Worm (Caenorhabditis elegans): ENCODE measurements around the gene irld-6.

irld-6 gene

DNA sequence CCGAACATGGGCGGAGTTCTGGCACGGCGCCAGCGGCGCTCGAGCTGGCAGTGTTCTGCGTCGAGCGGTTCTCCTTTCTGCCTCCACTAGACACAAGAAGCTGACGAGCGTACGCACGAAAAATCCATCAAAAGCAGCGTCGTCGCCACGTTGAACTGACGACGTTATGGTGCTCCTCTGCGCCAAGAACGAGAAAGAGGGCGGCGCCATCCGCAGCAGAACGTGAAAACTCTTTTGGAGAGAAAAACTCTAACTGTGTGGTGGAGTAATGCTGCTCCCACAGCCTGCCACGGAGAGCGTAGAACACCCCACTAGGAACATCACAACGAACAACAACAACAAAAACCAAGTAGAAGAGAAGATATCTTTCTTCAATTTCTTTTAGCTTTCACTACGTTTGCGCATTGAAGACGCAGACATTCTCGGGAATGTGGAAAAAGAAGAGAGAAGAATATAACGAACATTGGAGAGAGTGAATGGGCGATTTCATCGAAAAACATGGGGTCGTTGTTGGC is 34.6 kb downstream of the irld-6 start:
- TF ChIP-seq scrt-1 (GFP tag; IDR thresholded peaks at IDR 0.05) (0 out of 2 replicates have a peak, but pooled peaks have one; percentile 36), aly-1 (tag; optimal IDR thresholded peaks at IDR 0.05) (no peak)

DNA sequence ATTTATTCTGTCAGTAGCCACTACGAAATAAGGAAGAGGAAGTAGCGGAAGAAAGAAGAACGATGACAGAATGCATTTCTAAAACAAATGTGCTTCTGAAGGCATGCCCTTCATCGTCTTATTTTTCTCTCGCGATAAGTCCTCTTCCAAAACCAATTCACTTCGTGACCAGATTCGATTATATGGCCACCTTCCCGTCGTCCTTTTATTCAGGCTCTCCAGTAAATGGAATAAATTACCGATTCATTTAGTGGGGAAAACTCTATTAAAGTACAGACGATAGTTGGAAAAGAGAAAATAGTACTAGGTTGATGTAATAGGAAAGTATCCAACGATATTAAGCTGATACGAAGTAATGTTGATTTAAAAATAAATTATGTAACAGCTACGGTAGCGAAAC is 35.3 kb downstream of the irld-6 start:
- TF ChIP-seq ceh-13 (GFP tag; optimal IDR thresholded peaks at IDR 0.05) (no peak), ama-1 (optimal IDR thresholded peaks at IDR 0.05) (no peak)

DNA sequence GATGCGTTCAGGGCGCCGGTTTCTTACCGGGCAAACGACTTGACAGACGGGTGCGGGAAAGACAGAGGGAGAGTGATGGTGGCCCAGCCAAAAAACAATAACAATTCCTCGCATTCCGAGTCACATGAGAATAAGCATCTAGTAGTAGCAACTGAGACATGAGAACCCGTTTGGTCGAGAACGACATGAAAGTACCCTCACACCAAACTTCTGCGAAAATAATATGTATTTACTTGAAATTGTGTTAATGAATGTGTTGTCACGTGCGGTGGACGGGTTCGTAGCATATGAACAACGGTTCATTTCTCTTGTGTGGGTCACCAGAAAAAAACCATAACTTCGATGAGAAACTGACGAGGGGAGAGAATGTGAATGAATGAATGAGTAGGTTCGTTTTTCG is 35.7 kb downstream of the irld-6 start:
- no peak for TF ChIP-seq ets-7 (tag; optimal IDR thresholded peaks at IDR 0.05)
- no peak for TF ChIP-seq ama-1 (optimal IDR thresholded peaks at IDR 0.05)
- no peak for TF ChIP-seq pes-1 (GFP tag; IDR thresholded peaks at IDR 0.05)
- TF ChIP-seq ceh-36 (tag; optimal IDR thresholded peaks at IDR 0.05), result no peak
- no peak for TF ChIP-seq tra-4 (tag; optimal IDR thresholded peaks at IDR 0.05)

DNA sequence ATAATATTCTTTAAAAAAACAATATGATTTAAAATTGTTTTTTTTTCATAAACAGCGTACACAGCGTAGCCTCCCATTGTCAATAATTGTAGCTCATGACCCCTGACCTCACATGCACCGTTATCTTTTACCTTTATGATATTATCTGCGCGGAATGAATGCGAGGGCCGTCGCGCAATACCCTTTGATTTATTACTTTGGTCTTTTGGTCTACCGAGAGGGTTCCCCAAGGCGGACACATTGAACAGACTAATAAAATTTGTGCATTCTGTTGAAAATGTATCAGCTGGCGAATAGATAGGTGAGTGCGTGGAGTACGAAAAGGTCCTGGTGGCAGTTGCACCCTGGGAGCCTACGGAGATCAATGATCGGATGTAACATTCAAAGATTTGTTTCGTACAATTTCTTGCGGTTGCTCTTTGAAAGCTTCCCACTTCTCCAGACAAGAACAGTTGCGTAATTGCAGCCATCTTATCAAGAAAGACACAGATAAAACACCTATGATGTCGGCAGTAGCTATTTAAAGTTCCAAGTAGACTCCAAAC is 36.2 kb downstream of the irld-6 start:
- TF ChIP-seq aly-1 (tag; optimal IDR thresholded peaks at IDR 0.05) (no peak), B0310.2 (tag; optimal IDR thresholded peaks at IDR 0.05) (no peak), ceh-13 (GFP tag; optimal IDR thresholded peaks at IDR 0.05) (no peak), tra-4 (tag; optimal IDR thresholded peaks at IDR 0.05) (no peak), sea-1 (GFP tag; conservative IDR thresholded peaks at IDR 0.05) (no peak), hmbx-1 (tag; optimal IDR thresholded peaks at IDR 0.05) (no peak), ama-1 (optimal IDR thresholded peaks at IDR 0.05) (no peak), hnd-1 (tag; optimal IDR thresholded peaks at IDR 0.05) (no peak), scrt-1 (GFP tag; IDR thresholded peaks at IDR 0.05) (no peak), flt-1 (GFP tag; IDR thresholded peaks at IDR 0.05) (no peak), tbx-11 (GFP tag; IDR thresholded peaks at IDR 0.05) (no peak), hmg-4 (GFP tag; optimal IDR thresholded peaks at IDR 0.05) (no peak), pes-1 (GFP tag; IDR thresholded peaks at IDR 0.05) (no peak), ceh-36 (tag; optimal IDR thresholded peaks at IDR 0.05) (no peak)

DNA sequence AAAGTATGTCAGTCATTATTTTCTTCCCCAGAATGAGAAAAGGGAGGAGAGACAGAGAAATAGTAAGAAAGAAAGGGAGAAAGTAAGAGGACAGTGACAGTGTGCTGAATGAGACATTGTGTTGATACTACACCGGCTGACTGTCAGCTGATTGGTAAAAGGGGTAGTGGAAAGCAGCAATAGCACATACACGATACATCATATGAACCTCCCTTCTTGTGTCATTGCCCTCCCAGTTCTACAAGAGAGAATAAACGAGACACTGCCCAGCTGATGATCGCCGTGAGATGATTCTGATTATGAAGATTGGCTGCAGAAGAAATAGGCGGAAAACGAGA is 36.8 kb downstream of the irld-6 start:
- TF ChIP-seq tbx-11 (GFP tag; IDR thresholded peaks at IDR 0.05) (no peak), sea-1 (GFP tag; conservative IDR thresholded peaks at IDR 0.05) (0 out of 2 replicates have a peak, but pooled peaks have one; percentile 13)

DNA sequence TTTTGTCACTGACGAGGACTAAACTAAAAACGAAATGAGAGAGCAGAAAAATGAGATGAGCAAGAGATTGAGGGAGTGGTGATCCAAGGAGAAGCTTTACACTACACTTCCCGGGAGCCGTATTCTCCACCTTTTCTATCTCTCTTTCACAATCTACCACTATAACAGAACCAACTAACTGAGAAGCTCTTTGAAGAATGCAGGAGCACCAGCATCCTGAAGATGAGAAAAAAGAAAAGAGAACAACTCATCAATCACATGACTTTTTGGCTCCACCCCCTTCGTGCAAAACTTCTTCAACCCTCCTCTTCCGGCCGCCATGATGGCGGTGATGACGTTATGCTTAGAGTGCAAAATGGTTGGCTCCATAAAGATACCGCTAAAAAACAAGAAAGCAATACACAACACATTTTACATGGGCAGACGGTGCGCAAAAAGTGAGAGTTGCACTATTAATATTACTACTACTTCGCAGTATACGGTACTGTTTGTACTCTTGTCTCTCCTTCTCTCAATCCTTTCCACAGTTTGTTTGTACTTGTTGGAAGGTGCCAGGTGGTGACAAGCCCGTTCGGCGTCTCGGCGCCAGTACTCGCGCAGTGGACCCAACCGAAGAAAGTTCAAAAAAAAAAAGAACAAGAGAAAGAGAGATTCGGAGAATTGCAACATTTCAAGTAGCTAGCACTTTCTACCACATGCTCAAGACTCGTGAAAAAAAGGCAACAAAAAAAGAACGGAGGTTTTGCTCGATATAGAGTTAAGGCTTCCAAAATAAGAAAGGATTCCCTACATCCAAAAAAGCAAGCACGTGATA is 37.4 kb downstream of the irld-6 start:
- TF ChIP-seq ets-7 (tag; optimal IDR thresholded peaks at IDR 0.05) (no peak), ama-1 (optimal IDR thresholded peaks at IDR 0.05) (no peak), scrt-1 (GFP tag; IDR thresholded peaks at IDR 0.05) (no peak), flt-1 (GFP tag; IDR thresholded peaks at IDR 0.05) (no peak), hmbx-1 (tag; optimal IDR thresholded peaks at IDR 0.05) (no peak), sea-1 (GFP tag; conservative IDR thresholded peaks at IDR 0.05) (no peak), F13C5.2 (tag; optimal IDR thresholded peaks at IDR 0.05) (no peak), tra-4 (tag; optimal IDR thresholded peaks at IDR 0.05) (no peak), hmg-4 (GFP tag; optimal IDR thresholded peaks at IDR 0.05) (no peak), hnd-1 (tag; optimal IDR thresholded peaks at IDR 0.05) (no peak), aly-1 (tag; optimal IDR thresholded peaks at IDR 0.05) (no peak), tbx-37 (GFP tag; conservative IDR thresholded peaks at IDR 0.05) (no peak), ceh-13 (GFP tag; optimal IDR thresholded peaks at IDR 0.05) (no peak), B0310.2 (tag; optimal IDR thresholded peaks at IDR 0.05) (no peak), ceh-36 (tag; optimal IDR thresholded peaks at IDR 0.05) (no peak), pes-1 (GFP tag; IDR thresholded peaks at IDR 0.05) (no peak), tbx-11 (GFP tag; IDR thresholded peaks at IDR 0.05) (no peak)

DNA sequence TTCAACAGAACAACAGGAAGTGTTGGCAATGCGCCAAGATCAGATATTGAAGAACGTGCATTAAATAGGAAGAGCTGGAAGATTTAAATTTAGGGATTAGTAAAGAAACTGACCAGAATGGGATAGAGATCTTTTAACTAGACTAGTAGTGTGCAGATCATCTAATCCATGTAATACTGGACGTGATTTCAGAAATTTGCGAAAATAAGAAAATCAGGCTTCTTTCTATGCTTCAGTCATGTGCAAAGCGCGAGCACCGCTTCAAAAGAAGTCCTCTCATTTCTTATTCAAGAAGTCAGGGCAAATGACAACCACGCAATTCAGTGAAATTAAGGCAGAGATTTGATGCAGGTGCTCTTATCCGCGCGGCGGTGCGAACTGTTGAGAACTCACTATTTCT is 38.6 kb downstream of the irld-6 start:
- TF ChIP-seq ets-7 (tag; optimal IDR thresholded peaks at IDR 0.05), result no peak
- no peak for TF ChIP-seq F13C5.2 (tag; optimal IDR thresholded peaks at IDR 0.05)
- no peak for TF ChIP-seq aly-1 (tag; optimal IDR thresholded peaks at IDR 0.05)
- no peak for TF ChIP-seq B0310.2 (tag; optimal IDR thresholded peaks at IDR 0.05)
- TF ChIP-seq tbx-37 (GFP tag; conservative IDR thresholded peaks at IDR 0.05), result no peak
- no peak for TF ChIP-seq flt-1 (GFP tag; IDR thresholded peaks at IDR 0.05)
- TF ChIP-seq tra-4 (tag; optimal IDR thresholded peaks at IDR 0.05), result no peak
- TF ChIP-seq hnd-1 (tag; optimal IDR thresholded peaks at IDR 0.05), result no peak
- no peak for TF ChIP-seq tbx-11 (GFP tag; IDR thresholded peaks at IDR 0.05)
- TF ChIP-seq ama-1 (optimal IDR thresholded peaks at IDR 0.05), result no peak

DNA sequence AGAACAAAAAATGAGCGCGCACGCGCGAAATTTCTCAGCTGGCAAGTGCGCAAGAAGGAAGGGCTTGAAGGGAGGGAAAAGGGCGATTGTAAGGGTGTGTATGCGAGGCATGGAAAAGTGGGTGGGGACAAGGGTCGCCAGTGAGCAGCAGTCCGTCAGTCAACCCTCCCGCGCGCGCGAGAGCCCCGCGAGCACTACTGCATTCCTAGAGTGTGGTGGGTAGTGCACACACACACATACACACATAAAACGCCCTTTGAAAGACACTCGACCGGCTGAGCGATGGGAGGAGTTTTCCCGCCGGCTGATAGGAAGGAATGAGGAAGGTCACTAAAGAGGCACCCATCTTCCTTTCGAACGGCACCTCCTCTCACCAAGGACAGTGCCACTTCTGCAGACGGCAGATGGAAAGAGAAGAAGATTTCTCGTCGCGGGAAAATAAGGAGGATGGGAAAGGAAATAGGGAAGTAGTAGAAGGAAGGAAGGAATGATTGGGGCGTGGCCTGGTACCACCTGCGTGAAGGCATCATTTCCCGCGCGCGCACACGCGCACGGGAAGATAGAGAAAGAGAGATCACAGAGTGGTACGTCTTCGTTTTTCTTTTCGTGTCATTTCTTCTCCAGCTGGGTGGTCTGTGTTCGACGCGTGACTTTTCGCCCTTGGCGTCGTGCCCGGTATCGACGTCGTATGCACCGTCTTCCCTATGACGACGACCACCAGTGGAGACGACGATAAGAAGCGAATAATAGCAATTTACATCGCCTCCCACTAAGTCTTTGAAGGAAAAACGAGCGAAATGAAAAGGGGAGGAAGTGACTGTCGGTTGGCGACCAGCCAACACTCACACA is 39.5 kb downstream of the irld-6 start:
- TF ChIP-seq pes-1 (GFP tag; IDR thresholded peaks at IDR 0.05) (0 out of 2 replicates have a peak, but pooled peaks have one; percentile 39), sea-1 (GFP tag; conservative IDR thresholded peaks at IDR 0.05) (no peak; the same call in 1 of the 2 replicates), aly-1 (tag; optimal IDR thresholded peaks at IDR 0.05) (peak; percentile 53), F13C5.2 (tag; optimal IDR thresholded peaks at IDR 0.05) (peak; percentile 52), hnd-1 (tag; optimal IDR thresholded peaks at IDR 0.05) (no peak)
